Worm (Caenorhabditis elegans) whole organism, dauer: ENCODE data around the gene D2045.9.

Experiments
- unc-62 ChIP-seq: sonication (generic microtip); optimal IDR thresholded peaks from 2 replicates; lab custom pipeline; 2017; ENCODE audit warnings: missing biosample characterization, missing genetic modification reagents, missing genetic modification characterization

Gene D2045.9

ce11 chrIII:10470927-10471326 is 4.1 kb upstream of the D2045.9 start, which contains the start of gene cul-1:
Gene cul-1, plus strand, starts transcription at chrIII:10471237.
- no peak for TF ChIP-seq unc-62

ce11 chrIII:10479180-10479579 is 4.1 kb downstream of the D2045.9 start, which contains the start of gene D2045.7:
Gene D2045.7, plus strand, starts transcription at chrIII:10479480.
- TF ChIP-seq unc-62 = no peak

ce11 chrIII:10481497-10481896 is 6.5 kb downstream of the D2045.9 start:
- TF ChIP-seq unc-62 = no peak

- TF ChIP-seq unc-62 = no peak
Observed at ce11 chrIII:10481988-10482387, 6.9 kb downstream of the D2045.9 start, which contains the start of gene D2045.8. Gene D2045.8, plus strand, starts transcription at chrIII:10482288.

ce11 chrIII:10486455-10486854 is 11.4 kb downstream of the D2045.9 start:
- TF ChIP-seq unc-62 = no peak

ce11 chrIII:10488052-10488451 is 13.0 kb downstream of the D2045.9 start, which contains the start of gene ptr-25:
Gene ptr-25, plus strand, starts transcription at chrIII:10488124.
- no peak for TF ChIP-seq unc-62

- TF ChIP-seq unc-62 = no peak
Observed at ce11 chrIII:10503753-10504152, 28.7 kb downstream of the D2045.9 start, which contains the start of gene rab-33. Gene rab-33, minus strand, starts transcription at chrIII:10503853.

ce11 chrIII:10505182-10505581 is 30.1 kb downstream of the D2045.9 start, which contains the start of the genes taf-11.3 and urm-1:
Gene taf-11.3, minus strand, starts transcription at chrIII:10505250.
Gene urm-1, plus strand, starts transcription at chrIII:10505480.
- no peak for TF ChIP-seq unc-62

ce11 chrIII:10505943-10506698 is 31.1 kb downstream of the D2045.9 start:
- no peak for TF ChIP-seq unc-62

ce11 chrIII:10506699-10507248 is 31.7 kb downstream of the D2045.9 start, which contains the start of the genes sip-1 and sly-1:
Gene sip-1, minus strand, starts transcription at chrIII:10506801.
Gene sly-1, plus strand, starts transcription at chrIII:10507058.
- TF ChIP-seq unc-62 = no peak

- TF ChIP-seq unc-62 = no peak
Observed at ce11 chrIII:10512570-10512969, 37.5 kb downstream of the D2045.9 start.

ce11 chrIII:10515751-10516150 is 40.7 kb downstream of the D2045.9 start:
- no peak for TF ChIP-seq unc-62

- no peak for TF ChIP-seq unc-62
Observed at ce11 chrIII:10518884-10519283, 43.8 kb downstream of the D2045.9 start.

ce11 chrIII:10519615-10520014 is 44.6 kb downstream of the D2045.9 start:
- no peak for TF ChIP-seq unc-62

- TF ChIP-seq unc-62 = no peak
Observed at ce11 chrIII:10520523-10520922, 45.5 kb downstream of the D2045.9 start, which contains the start of gene unc-49. Gene unc-49, plus strand, starts transcription at chrIII:10520762.

- no peak for TF ChIP-seq unc-62
Observed at ce11 chrIII:10521219-10521618, 46.2 kb downstream of the D2045.9 start.

ce11 chrIII:10523025-10523424 is 48.0 kb downstream of the D2045.9 start:
- TF ChIP-seq unc-62 = no peak

- no peak for TF ChIP-seq unc-62
Observed at ce11 chrIII:10524823-10525222, 49.8 kb downstream of the D2045.9 start.
